Worm (Caenorhabditis elegans) whole organism, L4 larva: ENCODE data around the gene W01A11.7.

ENCODE experiments used
- F26F4.8 ChIP-seq: fragments of 200-800 bp; sonication (Bioruptor generic); conservative IDR thresholded peaks from 2 replicates; pipeline ENCODE4 v1.3.6; 2022; ENCODE audit warnings: missing genetic modification characterization, missing compliant biosample characterization
- F37D6.2 ChIP-seq: sonication (generic microtip); optimal IDR thresholded peaks from 2 replicates; lab custom pipeline; 2016; ENCODE audit warnings: mild to moderate bottlenecking, missing genetic modification characterization, missing compliant biosample characterization
- Y75B8A.6 ChIP-seq: fragments of 200-800 bp; sonication (Bioruptor generic); IDR thresholded peaks from 2 replicates; pipeline ENCODE4 v1.3.6; 2022; ENCODE audit warnings: missing genetic modification reagents, missing genetic modification characterization, missing compliant biosample characterization
- aha-1 ChIP-seq: fragments of 150-350 bp; peaks from one replicate; lab custom pipeline; 2014; ENCODE audit warnings: missing biosample characterization, missing genetic modification characterization
- aly-2 ChIP-seq: sonication (generic microtip); optimal IDR thresholded peaks from 2 replicates; lab custom pipeline; 2018; ENCODE audit warnings: missing biosample characterization, missing genetic modification characterization
- ceh-32 ChIP-seq: sonication (generic microtip); optimal IDR thresholded peaks from 2 replicates; lab custom pipeline; 2016; ENCODE audit warnings: mild to moderate bottlenecking, missing genetic modification characterization, missing compliant biosample characterization; ENCODE audit not compliant: poor library complexity
- ceh-82 ChIP-seq: sonication (generic microtip); optimal IDR thresholded peaks from 2 replicates; lab custom pipeline; 2017; ENCODE audit warnings: missing biosample characterization, missing genetic modification characterization
- ctbp-1 ChIP-seq: fragments of 200-800 bp; sonication (Bioruptor generic); IDR thresholded peaks from 2 replicates; pipeline ENCODE4 v1.3.6; 2022; ENCODE audit warnings: missing genetic modification reagents, missing genetic modification characterization, missing compliant biosample characterization
- daf-12 ChIP-seq: fragments of 150-350 bp; optimal IDR thresholded peaks from 2 replicates; lab custom pipeline; 2014; ENCODE audit warnings: missing biosample characterization, missing genetic modification reagents, missing genetic modification characterization
- daf-16 ChIP-seq, 3 experiments: sonication (generic microtip); optimal IDR thresholded peaks; 2 replicates each; lab custom pipeline; 2016 to 2017; ENCODE audit warnings: missing genetic modification characterization in 3 of 3, missing genetic modification reagents in 3 of 3, mild to moderate bottlenecking in 2 of 3, missing compliant biosample characterization in 2 of 3, missing biosample characterization in 1 of 3, moderate library complexity in 1 of 3
- daf-8 ChIP-seq: fragments of 200-800 bp; sonication (Bioruptor generic); IDR thresholded peaks from 2 replicates; pipeline ENCODE4 v1.3.6; 2022; ENCODE audit warnings: missing genetic modification characterization, missing compliant biosample characterization
- dmd-6 ChIP-seq: fragments of 200-800 bp; sonication (Bioruptor generic); IDR thresholded peaks from 2 replicates; pipeline ENCODE4 v1.3.6; 2022; ENCODE audit warnings: missing genetic modification reagents, missing genetic modification characterization, missing compliant biosample characterization
- dpl-1 ChIP-seq: fragments of 150-350 bp; optimal IDR thresholded peaks from 2 replicates; lab custom pipeline; 2014; ENCODE audit warnings: missing biosample characterization, missing genetic modification reagents, missing genetic modification characterization
- dve-1 ChIP-seq: sonication (generic microtip); optimal IDR thresholded peaks from 2 replicates; lab custom pipeline; 2017; ENCODE audit warnings: antibody characterized with exemption, mild to moderate bottlenecking, missing genetic modification characterization, missing compliant biosample characterization; ENCODE audit not compliant: insufficient read depth
- egl-43 ChIP-seq: fragments of 200-800 bp; sonication (Bioruptor generic); IDR thresholded peaks from 2 replicates; pipeline ENCODE4 v1.3.6; 2022; ENCODE audit warnings: missing genetic modification reagents, missing genetic modification characterization, missing compliant biosample characterization
- fos-1 ChIP-seq: fragments of 150-350 bp; optimal IDR thresholded peaks from 2 replicates; lab custom pipeline; 2014; ENCODE audit warnings: missing biosample characterization, missing genetic modification characterization
- hlh-11 ChIP-seq: fragments of 200-800 bp; sonication (Bioruptor generic); optimal IDR thresholded peaks from 2 replicates; lab custom pipeline; 2018; ENCODE audit warnings: mild to moderate bottlenecking, missing genetic modification characterization, missing compliant biosample characterization
- hlh-30 ChIP-seq: sonication (generic microtip); optimal IDR thresholded peaks from 2 replicates; lab custom pipeline; 2017; ENCODE audit warnings: antibody characterized with exemption, mild to moderate bottlenecking, missing genetic modification characterization, missing compliant biosample characterization; ENCODE audit not compliant: insufficient read depth
- hmg-1.1 ChIP-seq: fragments of 200-800 bp; sonication (Bioruptor generic); IDR thresholded peaks from 2 replicates; pipeline ENCODE4 v1.3.6; 2022; ENCODE audit warnings: missing genetic modification reagents, missing genetic modification characterization, missing compliant biosample characterization
- jun-1 ChIP-seq: fragments of 150-350 bp; optimal IDR thresholded peaks from 2 replicates; lab custom pipeline; 2014; ENCODE audit warnings: missing biosample characterization, missing genetic modification reagents, missing genetic modification characterization
- lim-7 ChIP-seq: fragments of 200-800 bp; sonication (Bioruptor generic); IDR thresholded peaks from 2 replicates; pipeline ENCODE4 v1.3.6; 2022; ENCODE audit warnings: missing genetic modification characterization, missing compliant biosample characterization
- lin-1 ChIP-seq: fragments of 200-800 bp; sonication (Bioruptor generic); IDR thresholded peaks from 2 replicates; pipeline ENCODE4 v1.3.6; 2022; ENCODE audit warnings: missing genetic modification reagents, missing genetic modification characterization, missing compliant biosample characterization
- lin-13 ChIP-seq: fragments of 150-350 bp; optimal IDR thresholded peaks from 2 replicates; lab custom pipeline; 2014; ENCODE audit warnings: missing biosample characterization, missing genetic modification reagents, missing genetic modification characterization
- lin-29 ChIP-seq: fragments of 200-800 bp; sonication (Bioruptor generic); IDR thresholded peaks from 2 replicates; pipeline ENCODE4 v1.3.6; 2022; ENCODE audit warnings: missing genetic modification reagents, missing genetic modification characterization, missing compliant biosample characterization
- lin-38 ChIP-seq: fragments of 200-800 bp; sonication (Bioruptor generic); IDR thresholded peaks from 2 replicates; pipeline ENCODE4 v1.3.6; 2022; ENCODE audit warnings: missing genetic modification reagents, missing genetic modification characterization, missing compliant biosample characterization
- lir-3 ChIP-seq: sonication (generic microtip); optimal IDR thresholded peaks from 2 replicates; lab custom pipeline; 2016; ENCODE audit warnings: mild to moderate bottlenecking, missing genetic modification characterization, missing compliant biosample characterization
- madf-5 ChIP-seq, 2 experiments: fragments of 200-800 bp; sonication (Bioruptor generic); IDR thresholded peaks; 2 replicates each; pipeline ENCODE4 v1.3.6; 2022; ENCODE audit warnings: missing compliant biosample characterization in 2 of 2, missing genetic modification characterization in 2 of 2
- mep-1 ChIP-seq: fragments of 150-350 bp; sonication (generic microtip); optimal IDR thresholded peaks from 3 replicates; lab custom pipeline; 2014; ENCODE audit warnings: missing biosample characterization, missing genetic modification characterization
- mes-2 ChIP-seq: sonication (generic microtip); optimal IDR thresholded peaks from 2 replicates; lab custom pipeline; 2016; ENCODE audit warnings: missing genotype, mild to moderate bottlenecking, missing genetic modification characterization, missing compliant biosample characterization; ENCODE audit not compliant: poor library complexity, severe bottlenecking
- mxl-3 ChIP-seq: fragments of 200-800 bp; sonication (Bioruptor generic); optimal IDR thresholded peaks from 2 replicates; lab custom pipeline; 2018; ENCODE audit warnings: mild to moderate bottlenecking, missing genetic modification characterization, missing compliant biosample characterization
- nhr-102 ChIP-seq: sonication (generic microtip); optimal IDR thresholded peaks from 2 replicates; lab custom pipeline; 2016; ENCODE audit warnings: mild to moderate bottlenecking, missing genetic modification characterization, moderate library complexity, missing compliant biosample characterization
- nhr-11 ChIP-seq: fragments of 150-350 bp; optimal IDR thresholded peaks from 2 replicates; lab custom pipeline; 2014; ENCODE audit warnings: missing biosample characterization, missing genetic modification characterization
- nhr-111 ChIP-seq: fragments of 200-800 bp; sonication (Bioruptor generic); optimal IDR thresholded peaks from 2 replicates; lab custom pipeline; 2018; ENCODE audit warnings: mild to moderate bottlenecking, missing genetic modification characterization, missing compliant biosample characterization
- nhr-28 ChIP-seq: fragments of 150-350 bp; optimal IDR thresholded peaks from 2 replicates; lab custom pipeline; 2014; ENCODE audit warnings: missing biosample characterization, missing genetic modification characterization
- nhr-48 ChIP-seq: sonication (generic microtip); optimal IDR thresholded peaks from 2 replicates; lab custom pipeline; 2016; ENCODE audit warnings: mild to moderate bottlenecking, missing genetic modification characterization, missing compliant biosample characterization
- nhr-77 ChIP-seq: fragments of 150-350 bp; optimal IDR thresholded peaks from 2 replicates; lab custom pipeline; 2014; ENCODE audit warnings: missing biosample characterization, missing genetic modification characterization
- pha-4 ChIP-seq, 2 experiments: fragments of 150-350 bp in 1 of 2; fragments of 200-800 bp in 1 of 2; sonication (Bioruptor generic) in 1 of 2; IDR thresholded peaks in 1 of 2; optimal IDR thresholded peaks in 1 of 2; 2 replicates each; pipeline versions ENCODE4 v1.3.6 to Lab custom; 2014 to 2022; ENCODE audit warnings: missing genetic modification characterization in 2 of 2, missing genetic modification reagents in 2 of 2, missing biosample characterization in 1 of 2, missing compliant biosample characterization in 1 of 2
- pqm-1 ChIP-seq: sonication (generic microtip); optimal IDR thresholded peaks from 2 replicates; lab custom pipeline; 2017; ENCODE audit warnings: missing biosample characterization, missing genetic modification characterization
- rbr-2 ChIP-seq: sonication (generic microtip); optimal IDR thresholded peaks from 2 replicates; lab custom pipeline; 2016; ENCODE audit warnings: missing genotype, missing genetic modification characterization, missing compliant biosample characterization
- sdz-12 ChIP-seq: fragments of 200-800 bp; sonication (Bioruptor generic); optimal IDR thresholded peaks from 2 replicates; lab custom pipeline; 2018; ENCODE audit warnings: mild to moderate bottlenecking, missing genetic modification characterization, missing compliant biosample characterization
- skn-1 ChIP-seq: fragments of 150-350 bp; optimal IDR thresholded peaks from 2 replicates; lab custom pipeline; 2014; ENCODE audit warnings: missing biosample characterization, missing genetic modification characterization
- snpc-1.2 ChIP-seq: fragments of 200-800 bp; sonication (Bioruptor generic); IDR thresholded peaks from 2 replicates; pipeline ENCODE4 v1.3.6; 2022; ENCODE audit warnings: missing genetic modification reagents, missing genetic modification characterization, missing compliant biosample characterization
- spr-3 ChIP-seq: fragments of 200-800 bp; sonication (Bioruptor generic); optimal IDR thresholded peaks from 2 replicates; lab custom pipeline; 2018; ENCODE audit warnings: mild to moderate bottlenecking, missing genetic modification characterization, missing compliant biosample characterization
- tag-97 ChIP-seq: fragments of 200-800 bp; sonication (Bioruptor generic); IDR thresholded peaks from 2 replicates; pipeline ENCODE4 v1.3.6; 2022; ENCODE audit warnings: missing genetic modification characterization, missing compliant biosample characterization
- zag-1 ChIP-seq: fragments of 150-350 bp; optimal IDR thresholded peaks from 2 replicates; lab custom pipeline; 2014; ENCODE audit warnings: missing biosample characterization, missing genetic modification characterization
- ztf-7 ChIP-seq: fragments of 150-350 bp; optimal IDR thresholded peaks from 2 replicates; lab custom pipeline; 2014; ENCODE audit warnings: missing biosample characterization, missing genetic modification characterization

W01A11.7 gene

ce11 chrV:6538323-6538722, 33.1 kb upstream of the W01A11.7 start (continued):
- no peak for TF ChIP-seq lin-38 (GFP tag; lab: Robert Waterston, UW)
- no peak for TF ChIP-seq jun-1 (tag; lab: Kevin White, UChicago)
- TF ChIP-seq Y75B8A.6 (GFP tag; lab: Robert Waterston, UW), result no peak
- no peak for TF ChIP-seq tag-97 (GFP tag; lab: Robert Waterston, UW)
- TF ChIP-seq hmg-1.1 (GFP tag; lab: Robert Waterston, UW), result peak; percentile 44; the same call in 1 of the 2 replicates
- no peak for TF ChIP-seq daf-16 (GFP tag; optimal IDR thresholded peaks at IDR 0.05; lab: Kevin White, UChicago)
- peak; percentile 28 for TF ChIP-seq daf-16 (tag; optimal IDR thresholded peaks at IDR 0.05; lab: Kevin White, UChicago)
- peak; percentile 10 for TF ChIP-seq F37D6.2
- TF ChIP-seq zag-1 (tag; lab: Kevin White, UChicago), result no peak
- no peak for TF ChIP-seq dve-1 (tag; lab: Kevin White, UChicago)
- no peak for TF ChIP-seq lir-3 (tag; lab: Kevin White, UChicago)
- no peak for TF ChIP-seq ctbp-1 (GFP tag; lab: Robert Waterston, UW)
- no peak for TF ChIP-seq daf-12 (tag; lab: Kevin White, UChicago)
- TF ChIP-seq ceh-32 (tag; lab: Kevin White, UChicago), result no peak
- no peak for TF ChIP-seq F26F4.8 (GFP tag; lab: Robert Waterston, UW)
- no peak for TF ChIP-seq lin-29 (GFP tag; lab: Robert Waterston, UW)
- no peak for TF ChIP-seq dpl-1
- peak; percentile 3 for TF ChIP-seq hlh-11
- TF ChIP-seq nhr-111, result no peak
- TF ChIP-seq fos-1 (tag; lab: Kevin White, UChicago), result no peak
- no peak for TF ChIP-seq sdz-12 (GFP tag; lab: Kevin White, UChicago)
- TF ChIP-seq madf-5 (GFP tag; IDR thresholded peaks at IDR 0.05; lab: Robert Waterston, UW), result no peak

ce11 chrV:6533030-6533429, 27.8 kb upstream of the W01A11.7 start, which contains the start of gene hpo-26:
hpo-26 (minus strand) TSS chrV:6533060.
- no peak for TF ChIP-seq nhr-111
- no peak for TF ChIP-seq daf-16 (GFP tag; optimal IDR thresholded peaks at IDR 0.05; lab: Kevin White, UChicago)
- peak; percentile 75 for TF ChIP-seq daf-16 (tag; optimal IDR thresholded peaks at IDR 0.05; lab: Kevin White, UChicago)
- TF ChIP-seq mes-2, result peak; percentile 5
- 0 out of 2 replicates have a peak, but pooled peaks have one; percentile 4 for TF ChIP-seq egl-43 (GFP tag; lab: Robert Waterston, UW)

- TF ChIP-seq madf-5 (GFP tag; IDR thresholded peaks at IDR 0.05; lab: Robert Waterston, UW), result no peak
- no peak for TF ChIP-seq lim-7 (GFP tag; lab: Robert Waterston, UW)
- TF ChIP-seq nhr-11 (tag; lab: Kevin White, UChicago), result no peak
- TF ChIP-seq hlh-11, result peak; percentile 86
- TF ChIP-seq ceh-82 (tag; lab: Kevin White, UChicago), result no peak
- TF ChIP-seq sdz-12 (GFP tag; lab: Kevin White, UChicago), result no peak
- no peak for TF ChIP-seq daf-8 (GFP tag; lab: Robert Waterston, UW)
- peak; percentile 80 for TF ChIP-seq pqm-1 (tag; lab: Kevin White, UChicago)
- TF ChIP-seq daf-12 (tag; lab: Kevin White, UChicago), result no peak
- TF ChIP-seq nhr-102 (tag; lab: Kevin White, UChicago), result no peak
- no peak for TF ChIP-seq skn-1 (tag; lab: Kevin White, UChicago)
- peak; percentile 71 for TF ChIP-seq nhr-28
- TF ChIP-seq egl-43 (GFP tag; lab: Robert Waterston, UW), result no peak
- no peak for TF ChIP-seq aha-1
- TF ChIP-seq snpc-1.2 (GFP tag; lab: Robert Waterston, UW), result no peak
- no peak for TF ChIP-seq lin-13
- no peak for TF ChIP-seq mep-1 (tag; lab: Kevin White, UChicago)
- peak; percentile 63 for TF ChIP-seq dve-1 (tag; lab: Kevin White, UChicago)
- TF ChIP-seq rbr-2 (tag; lab: Kevin White, UChicago), result no peak
- TF ChIP-seq aly-2 (tag; lab: Kevin White, UChicago), result no peak
- TF ChIP-seq spr-3 (GFP tag; lab: Kevin White, UChicago), result no peak
- TF ChIP-seq ztf-7 (tag; lab: Kevin White, UChicago), result no peak
- TF ChIP-seq pha-4 (GFP tag; IDR thresholded peaks at IDR 0.05; lab: Robert Waterston, UW), result no peak
- no peak for TF ChIP-seq pha-4 (tag; optimal IDR thresholded peaks at IDR 0.05; lab: Kevin White, UChicago)
- no peak for TF ChIP-seq nhr-48 (tag; lab: Kevin White, UChicago)
- TF ChIP-seq nhr-77 (tag; lab: Kevin White, UChicago), result peak; percentile 6
- TF ChIP-seq mxl-3 (GFP tag; lab: Kevin White, UChicago), result peak; percentile 52
- TF ChIP-seq lin-1, result 0 out of 2 replicates have a peak, but pooled peaks have one; percentile 28
- TF ChIP-seq dmd-6, result peak; percentile 89
- TF ChIP-seq ceh-32 (tag; lab: Kevin White, UChicago), result no peak
- TF ChIP-seq hlh-30 (tag; lab: Kevin White, UChicago), result no peak
Measured at ce11 chrV:6524757-6525156, 19.6 kb upstream of the W01A11.7 start, which contains the start of gene acs-1. acs-1 (plus strand) TSS chrV:6524989.
